Fruit fly (Drosophila melanogaster) whole organism: ENCODE data around the gene ebd1.

Source experiments
- EcR ChIP-seq, 2 experiments: fragments of >200 bp; optimal IDR thresholded peaks; 2 replicates each; lab custom pipeline; 2017; ENCODE audit warnings: missing biosample characterization in 2 of 2, missing genetic modification characterization in 2 of 2, missing genetic modification reagents in 2 of 2
- pan ChIP-seq: fragments of >200 bp; optimal IDR thresholded peaks from 2 replicates; lab custom pipeline; 2017
- usp ChIP-seq: fragments of >200 bp; optimal IDR thresholded peaks from 2 replicates; lab custom pipeline; 2017; ENCODE audit warnings: missing biosample characterization, missing genetic modification characterization, mixed read lengths

DNA sequence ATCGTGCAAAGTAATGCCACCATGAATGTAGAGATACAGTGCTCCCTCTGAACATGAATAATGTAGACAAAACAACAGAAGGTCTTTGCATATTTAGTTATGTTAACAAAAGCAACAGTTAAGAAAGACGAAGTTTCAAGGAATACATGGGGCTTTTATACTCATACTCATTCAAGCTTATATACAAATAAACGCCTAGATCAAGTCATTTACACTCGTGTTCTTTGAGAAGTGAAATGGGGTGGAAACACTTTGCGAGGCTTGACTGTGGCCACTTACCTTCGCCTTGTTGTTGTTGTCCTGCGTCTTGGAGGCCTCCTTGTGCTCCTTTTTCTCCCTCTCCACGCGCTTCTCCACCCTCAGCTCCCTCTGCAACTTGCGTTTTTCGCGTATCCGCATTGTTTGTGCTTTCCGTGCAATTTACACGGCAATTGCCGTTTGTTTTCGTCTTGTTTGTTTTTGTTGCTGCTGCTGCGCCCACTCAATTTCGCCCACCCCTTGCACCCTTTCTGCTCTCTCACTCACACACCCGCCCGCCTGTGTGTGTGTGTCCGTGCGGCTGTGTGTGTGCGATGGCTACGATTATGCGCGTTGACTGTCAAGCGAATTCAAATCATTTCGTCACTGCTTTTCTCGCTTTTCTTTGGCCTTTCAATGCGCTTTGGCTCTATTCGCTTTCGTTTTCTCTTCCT lies 454 bp downstream of the ebd1 start:
- TF ChIP-seq EcR (GFP tag; optimal IDR thresholded peaks at IDR 0.05; lab: Kevin White, UChicago), result no peak
- TF ChIP-seq pan (lab: Kevin White, UChicago), result no peak
- no peak for TF ChIP-seq usp
